Fruit fly (Drosophila melanogaster): ENCODE data around the gene mh.

Gene mh

dm6 chrX:15475367-15475789, at the start of gene mh:
mh (minus strand) TSS chrX:15475400.
- no peak for TF ChIP-seq CG1620 (GFP tag; optimal IDR thresholded peaks at IDR 0.05)
- no peak for TF ChIP-seq cnc (optimal IDR thresholded peaks at IDR 0.05)
- peak; percentile 8 for TF ChIP-seq bab1 (GFP tag; optimal IDR thresholded peaks at IDR 0.05)
- TF ChIP-seq ovo (GFP tag; optimal IDR thresholded peaks at IDR 0.05): no peak
- no peak for TF ChIP-seq CG14711 (tag; optimal IDR thresholded peaks at IDR 0.05)

dm6 chrX:15522426-15523153, 47.4 kb upstream of the mh start:
- TF ChIP-seq Clk (GFP tag; optimal IDR thresholded peaks at IDR 0.05) (no peak), tj (GFP tag; optimal IDR thresholded peaks at IDR 0.05) (peak; percentile 14)

dm6 chrX:15511399-15511798, 36.2 kb upstream of the mh start:
- TF ChIP-seq CG5204 (GFP tag; optimal IDR thresholded peaks at IDR 0.05): peak; percentile 26
- TF ChIP-seq tj (GFP tag; optimal IDR thresholded peaks at IDR 0.05): peak; percentile 15
- TF ChIP-seq bab1 (GFP tag; optimal IDR thresholded peaks at IDR 0.05): peak; percentile 40
- no peak for TF ChIP-seq CG12768 (GFP tag; optimal IDR thresholded peaks at IDR 0.05)
- TF ChIP-seq CG7101 (tag; optimal IDR thresholded peaks at IDR 0.05): peak; percentile 1
- TF ChIP-seq Crg-1 (GFP tag; optimal IDR thresholded peaks at IDR 0.05): peak; percentile 1
- TF ChIP-seq Hr96 (GFP tag; optimal IDR thresholded peaks at IDR 0.05): peak; percentile 20
- TF ChIP-seq CG11617 (GFP tag; optimal IDR thresholded peaks at IDR 0.05): peak; percentile 47
- TF ChIP-seq CG1620 (GFP tag; optimal IDR thresholded peaks at IDR 0.05): no peak
- peak; percentile 24 for TF ChIP-seq CG14711 (tag; optimal IDR thresholded peaks at IDR 0.05)

- TF ChIP-seq tj (GFP tag; optimal IDR thresholded peaks at IDR 0.05): no peak
- TF ChIP-seq Mnt (GFP tag; optimal IDR thresholded peaks at IDR 0.05): no peak
- no peak for TF ChIP-seq CG11617 (GFP tag; optimal IDR thresholded peaks at IDR 0.05)
- TF ChIP-seq CG7045 (GFP tag; optimal IDR thresholded peaks at IDR 0.05): no peak
- no peak for TF ChIP-seq cic (GFP tag; optimal IDR thresholded peaks at IDR 0.05)
- no peak for TF ChIP-seq Crg-1 (GFP tag; optimal IDR thresholded peaks at IDR 0.05)
- TF ChIP-seq Clk (GFP tag; optimal IDR thresholded peaks at IDR 0.05): no peak
- TF ChIP-seq CG7101 (tag; optimal IDR thresholded peaks at IDR 0.05): no peak
- no peak for TF ChIP-seq bab1 (GFP tag; optimal IDR thresholded peaks at IDR 0.05)
- TF ChIP-seq CG14711 (tag; optimal IDR thresholded peaks at IDR 0.05): no peak
- TF ChIP-seq cnc (optimal IDR thresholded peaks at IDR 0.05): no peak
- no peak for TF ChIP-seq Hr96 (GFP tag; optimal IDR thresholded peaks at IDR 0.05)
- no peak for TF ChIP-seq kay (GFP tag; ENCODE audit: borderline replicate concordance)
Measured at dm6 chrX:15502864-15503263, 27.7 kb upstream of the mh start.

dm6 chrX:15501706-15502267, 26.6 kb upstream of the mh start:
- TF ChIP-seq cnc (optimal IDR thresholded peaks at IDR 0.05) (no peak), tj (GFP tag; optimal IDR thresholded peaks at IDR 0.05) (peak; percentile 26)

dm6 chrX:15499996-15500904, 25.1 kb upstream of the mh start:
- TF ChIP-seq cic (GFP tag; optimal IDR thresholded peaks at IDR 0.05) (no peak), tj (GFP tag; optimal IDR thresholded peaks at IDR 0.05) (peak; percentile 93)

dm6 chrX:15498791-15499190, 23.6 kb upstream of the mh start:
- TF ChIP-seq Mnt (GFP tag; optimal IDR thresholded peaks at IDR 0.05) (peak; percentile 73), Crg-1 (GFP tag; optimal IDR thresholded peaks at IDR 0.05) (no peak), cnc (optimal IDR thresholded peaks at IDR 0.05) (no peak), Clk (GFP tag; optimal IDR thresholded peaks at IDR 0.05) (no peak), toe (GFP tag; optimal IDR thresholded peaks at IDR 0.05) (no peak), CG5204 (GFP tag; optimal IDR thresholded peaks at IDR 0.05) (no peak), CG11617 (GFP tag; optimal IDR thresholded peaks at IDR 0.05) (peak; percentile 30), CG7045 (GFP tag; optimal IDR thresholded peaks at IDR 0.05) (no peak), tj (GFP tag; optimal IDR thresholded peaks at IDR 0.05) (peak; percentile 73), CG7101 (tag; optimal IDR thresholded peaks at IDR 0.05) (peak; percentile 31), CG12768 (GFP tag; optimal IDR thresholded peaks at IDR 0.05) (peak; percentile 34), CG1620 (GFP tag; optimal IDR thresholded peaks at IDR 0.05) (peak; percentile 52), ovo (GFP tag; optimal IDR thresholded peaks at IDR 0.05) (no peak), Hr96 (GFP tag; optimal IDR thresholded peaks at IDR 0.05) (peak; percentile 27), bab1 (GFP tag; optimal IDR thresholded peaks at IDR 0.05) (peak; percentile 59), kay (GFP tag; ENCODE audit: borderline replicate concordance) (no peak), pad (GFP tag; optimal IDR thresholded peaks at IDR 0.05) (peak; percentile 94), cic (GFP tag; optimal IDR thresholded peaks at IDR 0.05) (peak; percentile 8)

Data from whole organism, adult.